Worm (Caenorhabditis elegans) whole organism, L1 larva: ENCODE data around the gene C07A12.7.
A peak's percentile ranks its signal among the peaks of the same experiment; 100 is the strongest.

Experiments used
- C04F5.9 ChIP-seq: sonication (generic microtip); optimal IDR thresholded peaks from 2 replicates; lab custom pipeline; 2016; ENCODE audit warnings: missing genetic modification characterization, missing compliant biosample characterization
- Y116A8C.19 ChIP-seq: sonication (generic microtip); optimal IDR thresholded peaks from 2 replicates; lab custom pipeline; 2016; ENCODE audit warnings: missing compliant biosample characterization, missing genetic modification characterization, borderline replicate concordance
- aha-1 ChIP-seq: fragments of 150-350 bp; optimal IDR thresholded peaks from 2 replicates; lab custom pipeline; 2014; ENCODE audit warnings: missing biosample characterization, missing genetic modification characterization
- alr-1 ChIP-seq: fragments of 200-800 bp; sonication (Bioruptor generic); optimal IDR thresholded peaks from 2 replicates; lab custom pipeline; 2018; ENCODE audit warnings: borderline replicate concordance, mild to moderate bottlenecking, missing genetic modification characterization, missing compliant biosample characterization
- blmp-1 ChIP-seq: fragments of 150-350 bp; optimal IDR thresholded peaks from 2 replicates; lab custom pipeline; 2014; ENCODE audit warnings: missing biosample characterization, missing genetic modification characterization
- ceh-63 ChIP-seq: fragments of 200-800 bp; sonication (Bioruptor generic); optimal IDR thresholded peaks from 2 replicates; lab custom pipeline; 2018; ENCODE audit warnings: mild to moderate bottlenecking, missing genetic modification characterization, missing compliant biosample characterization
- efl-1 ChIP-seq, 4 experiments: fragments of 150-350 bp; optimal IDR thresholded peaks in 3 of 4; peaks in 1 of 4; 1 replicate in 1 of 4; 2 replicates in 3 of 4; lab custom pipeline; 2014; ENCODE audit warnings: missing biosample characterization in 2 of 4, missing genetic modification characterization in 2 of 4, missing genetic modification reagents in 2 of 4
- efl-3 ChIP-seq: fragments of 200-800 bp; sonication (Bioruptor generic); optimal IDR thresholded peaks from 2 replicates; lab custom pipeline; 2018; ENCODE audit warnings: mild to moderate bottlenecking, missing genetic modification characterization, missing compliant biosample characterization
- elt-2 ChIP-seq: sonication (generic microtip); optimal IDR thresholded peaks from 2 replicates; lab custom pipeline; 2016; ENCODE audit warnings: missing genetic modification characterization, mild to moderate bottlenecking, inconsistent platforms, missing compliant biosample characterization, missing genetic modification reagents
- elt-3 ChIP-seq, 6 experiments: fragments of 150-350 bp in 1 of 6; sonication (generic microtip); optimal IDR thresholded peaks; 2 replicates each; lab custom pipeline; 2017 to 2018; ENCODE audit warnings: missing biosample characterization in 6 of 6, missing genetic modification characterization in 6 of 6, inconsistent platforms in 1 of 6
- fkh-8 ChIP-seq: sonication (generic microtip); optimal IDR thresholded peaks from 2 replicates; lab custom pipeline; 2016; ENCODE audit warnings: mild to moderate bottlenecking, missing genetic modification characterization, missing compliant biosample characterization
- hlh-17 ChIP-seq: fragments of 200-800 bp; sonication (Bioruptor generic); optimal IDR thresholded peaks from 2 replicates; lab custom pipeline; 2018; ENCODE audit warnings: missing genetic modification characterization, mild to moderate bottlenecking, missing compliant biosample characterization, moderate library complexity, borderline replicate concordance
- hpl-2 ChIP-seq: fragments of 150-350 bp; optimal IDR thresholded peaks from 2 replicates; lab custom pipeline; 2014; ENCODE audit warnings: missing biosample characterization, missing genetic modification reagents, missing genetic modification characterization
- irx-1 ChIP-seq: sonication (generic microtip); optimal IDR thresholded peaks from 2 replicates; lab custom pipeline; 2016; ENCODE audit warnings: missing genetic modification characterization, missing compliant biosample characterization
- isw-1 ChIP-seq: fragments of 200-800 bp; sonication (Bioruptor generic); IDR thresholded peaks from 2 replicates; pipeline ENCODE4 v1.3.6; 2022; ENCODE audit warnings: missing genetic modification characterization, missing compliant biosample characterization
- jun-1 ChIP-seq: fragments of 150-350 bp; optimal IDR thresholded peaks from 2 replicates; lab custom pipeline; 2014; ENCODE audit warnings: missing biosample characterization, missing genetic modification reagents, missing genetic modification characterization
- lin-13 ChIP-seq: fragments of 150-350 bp; optimal IDR thresholded peaks from 2 replicates; lab custom pipeline; 2014; ENCODE audit warnings: missing biosample characterization, missing genetic modification reagents, missing genetic modification characterization
- lin-14 ChIP-seq: fragments of 200-800 bp; sonication (Bioruptor generic); optimal IDR thresholded peaks from 2 replicates; lab custom pipeline; 2018; ENCODE audit warnings: mild to moderate bottlenecking, missing genetic modification characterization, moderate library complexity, missing compliant biosample characterization
- lin-15B ChIP-seq: fragments of 150-350 bp; sonication (generic microtip); optimal IDR thresholded peaks from 3 replicates; lab custom pipeline; 2014; ENCODE audit warnings: missing biosample characterization, missing genetic modification characterization
- lin-35 ChIP-seq, 2 experiments: fragments of 150-350 bp; optimal IDR thresholded peaks; 2 replicates each; lab custom pipeline; 2014; ENCODE audit warnings: missing biosample characterization in 2 of 2, missing genetic modification characterization in 2 of 2, missing genetic modification reagents in 2 of 2
- lir-3 ChIP-seq: sonication (generic microtip); optimal IDR thresholded peaks from 2 replicates; lab custom pipeline; 2016; ENCODE audit warnings: mild to moderate bottlenecking, missing genetic modification characterization, moderate library complexity, missing compliant biosample characterization; ENCODE audit not compliant: poor library complexity
- mab-9 ChIP-seq: fragments of 200-800 bp; sonication (Bioruptor generic); IDR thresholded peaks from 2 replicates; pipeline ENCODE4 v1.3.6; 2022; ENCODE audit warnings: missing genetic modification reagents, missing genetic modification characterization, missing compliant biosample characterization
- mef-2 ChIP-seq: fragments of 150-350 bp; optimal IDR thresholded peaks from 2 replicates; lab custom pipeline; 2014; ENCODE audit warnings: missing biosample characterization, missing genetic modification characterization
- mep-1 ChIP-seq: fragments of 150-350 bp; optimal IDR thresholded peaks from 2 replicates; lab custom pipeline; 2014; ENCODE audit warnings: missing biosample characterization, missing genetic modification characterization
- nhr-20 ChIP-seq: sonication (generic microtip); optimal IDR thresholded peaks from 2 replicates; lab custom pipeline; 2016; ENCODE audit warnings: mild to moderate bottlenecking, missing genetic modification characterization, missing compliant biosample characterization
- nhr-237 ChIP-seq: fragments of 150-350 bp; optimal IDR thresholded peaks from 2 replicates; lab custom pipeline; 2014; ENCODE audit warnings: missing biosample characterization, missing genetic modification characterization
- nhr-28 ChIP-seq: fragments of 150-350 bp; optimal IDR thresholded peaks from 2 replicates; lab custom pipeline; 2014; ENCODE audit warnings: missing biosample characterization, missing genetic modification characterization
- nhr-76 ChIP-seq: sonication (generic microtip); optimal IDR thresholded peaks from 2 replicates; lab custom pipeline; 2017; ENCODE audit warnings: missing biosample characterization, missing genetic modification characterization
- nhr-84 ChIP-seq: sonication (generic microtip); optimal IDR thresholded peaks from 2 replicates; lab custom pipeline; 2017; ENCODE audit warnings: missing biosample characterization, missing genetic modification characterization
- nhr-85 ChIP-seq: sonication (generic microtip); peaks from one replicate; lab custom pipeline; 2016; ENCODE audit warnings: missing genetic modification characterization, inconsistent platforms, missing compliant biosample characterization
- nhr-90 ChIP-seq: sonication (generic microtip); optimal IDR thresholded peaks from 2 replicates; lab custom pipeline; 2016; ENCODE audit warnings: mild to moderate bottlenecking, missing genetic modification characterization, missing compliant biosample characterization; ENCODE audit not compliant: poor library complexity
- pag-3 ChIP-seq: sonication (generic microtip); optimal IDR thresholded peaks from 2 replicates; lab custom pipeline; 2017; ENCODE audit warnings: missing genetic modification characterization, mild to moderate bottlenecking, missing compliant biosample characterization, antibody characterized with exemption, borderline replicate concordance; ENCODE audit not compliant: insufficient read depth
- rnt-1 ChIP-seq: sonication (generic microtip); optimal IDR thresholded peaks from 2 replicates; lab custom pipeline; 2016; ENCODE audit warnings: mild to moderate bottlenecking, missing genetic modification characterization, moderate library complexity, missing compliant biosample characterization
- snpc-4 ChIP-seq: fragments of 150-350 bp; optimal IDR thresholded peaks from 2 replicates; lab custom pipeline; 2014; ENCODE audit warnings: missing biosample characterization, missing genetic modification characterization
- snu-23 ChIP-seq: sonication (generic microtip); optimal IDR thresholded peaks from 2 replicates; lab custom pipeline; 2016; ENCODE audit warnings: missing genetic modification characterization, missing compliant biosample characterization
- sptf-1 ChIP-seq: fragments of 150-350 bp; optimal IDR thresholded peaks from 2 replicates; lab custom pipeline; 2014; ENCODE audit warnings: missing biosample characterization, missing genetic modification characterization
- swsn-7 ChIP-seq: sonication (generic microtip); optimal IDR thresholded peaks from 2 replicates; lab custom pipeline; 2016; ENCODE audit warnings: missing genetic modification characterization, missing compliant biosample characterization
- tlp-1 ChIP-seq: fragments of 150-350 bp; optimal IDR thresholded peaks from 2 replicates; lab custom pipeline; 2014; ENCODE audit warnings: missing biosample characterization, missing genetic modification characterization
- unc-130 ChIP-seq: fragments of 150-350 bp; optimal IDR thresholded peaks from 2 replicates; lab custom pipeline; 2017; ENCODE audit warnings: missing biosample characterization, missing genetic modification characterization, inconsistent platforms
- unc-62 ChIP-seq: fragments of 150-350 bp; optimal IDR thresholded peaks from 2 replicates; lab custom pipeline; 2014; ENCODE audit warnings: missing biosample characterization, missing genetic modification reagents, missing genetic modification characterization
- unc-86 ChIP-seq: sonication (generic microtip); optimal IDR thresholded peaks from 2 replicates; lab custom pipeline; 2016; ENCODE audit warnings: missing genetic modification characterization, missing compliant biosample characterization
- unc-98 ChIP-seq: fragments of 200-800 bp; sonication (Bioruptor generic); IDR thresholded peaks from 2 replicates; pipeline ENCODE4 v1.3.6; 2022; ENCODE audit warnings: missing genetic modification characterization, missing compliant biosample characterization
- xbp-1 ChIP-seq: sonication (generic microtip); optimal IDR thresholded peaks from 2 replicates; lab custom pipeline; 2016; ENCODE audit warnings: missing genetic modification characterization, missing compliant biosample characterization
- zag-1 ChIP-seq: fragments of 150-350 bp; optimal IDR thresholded peaks from 2 replicates; lab custom pipeline; 2014; ENCODE audit warnings: missing biosample characterization, missing genetic modification characterization
- zip-4 ChIP-seq: fragments of 200-800 bp; sonication (Bioruptor generic); optimal IDR thresholded peaks from 2 replicates; lab custom pipeline; 2018; ENCODE audit warnings: mild to moderate bottlenecking, missing genetic modification characterization, moderate library complexity, missing compliant biosample characterization
- ztf-11 ChIP-seq, 2 experiments: sonication (generic microtip); optimal IDR thresholded peaks; 2 replicates each; lab custom pipeline; 2016 to 2017; ENCODE audit warnings: missing genetic modification characterization in 2 of 2, missing biosample characterization in 1 of 2, missing compliant biosample characterization in 1 of 2
- ztf-4 ChIP-seq: fragments of 150-350 bp; optimal IDR thresholded peaks from 2 replicates; lab custom pipeline; 2014; ENCODE audit warnings: missing biosample characterization, missing genetic modification characterization

Gene C07A12.7

DNA sequence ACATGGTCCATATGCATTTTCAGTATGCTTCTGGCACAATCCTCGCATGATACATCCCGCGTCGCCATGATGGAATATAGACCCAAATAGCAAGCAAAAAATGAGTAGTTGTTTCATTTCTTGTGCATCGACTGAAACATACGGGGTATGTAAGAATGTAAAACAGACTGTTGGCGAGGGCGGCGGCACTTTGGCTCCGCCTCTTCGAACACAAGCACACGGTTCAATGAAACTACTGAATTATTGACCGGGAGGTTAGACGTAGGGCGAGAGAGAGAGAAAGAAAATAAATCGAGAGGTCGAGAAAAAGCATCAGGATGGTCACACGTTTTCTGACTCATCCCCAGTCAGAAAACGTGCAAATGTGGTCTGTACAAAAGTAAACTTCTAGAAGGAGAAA, 42.0 kb downstream of the C07A12.7 start:
- TF ChIP-seq lin-35 (GFP tag; optimal IDR thresholded peaks at IDR 0.05; lab: Kevin White, UChicago) = peak in 1 of 2 experiments; percentile 8
- no peak for TF ChIP-seq mep-1 (tag; lab: Kevin White, UChicago)
- TF ChIP-seq, all 84 proteins: peak for 1

ce11 chrX:4478503-4478902, 43.4 kb downstream of the C07A12.7 start:
- peak; percentile 65 for TF ChIP-seq elt-2
- no peak for TF ChIP-seq ztf-4 (tag; lab: Kevin White, UChicago)
- peak in 1 of 2 experiments; percentile 21 for TF ChIP-seq lin-35 (GFP tag; optimal IDR thresholded peaks at IDR 0.05; lab: Kevin White, UChicago)

ce11 chrX:4469297-4469816, 52.6 kb downstream of the C07A12.7 start, which contains the start of gene asb-2:
Gene asb-2 (plus strand): TSS chrX:4469766.
- TF ChIP-seq swsn-7 (tag; lab: Kevin White, UChicago) (peak; percentile 89), irx-1 (tag; lab: Kevin White, UChicago) (peak; percentile 59), hlh-17 (GFP tag; lab: Kevin White, UChicago) (no peak), Y116A8C.19 (tag; lab: Kevin White, UChicago) (no peak), efl-3 (GFP tag; lab: Kevin White, UChicago) (no peak), nhr-28 (tag; lab: Kevin White, UChicago) (no peak), blmp-1 (tag; lab: Kevin White, UChicago) (no peak), unc-62 (GFP tag; lab: Kevin White, UChicago) (no peak), hpl-2 (GFP tag; lab: Kevin White, UChicago) (peak; percentile 45), ztf-11 (tag; optimal IDR thresholded peaks at IDR 0.05; lab: Kevin White, UChicago) (no peak), aha-1 (no peak), lin-15B (tag; lab: Kevin White, UChicago) (peak; percentile 87), lin-35 (GFP tag; optimal IDR thresholded peaks at IDR 0.05; lab: Kevin White, UChicago) (peak; percentile 79 to 92), snpc-4 (tag; lab: Kevin White, UChicago) (peak; percentile 71), nhr-237 (tag; lab: Kevin White, UChicago) (peak; percentile 48), jun-1 (tag; lab: Kevin White, UChicago) (peak; percentile 79), nhr-85 (tag; lab: Kevin White, UChicago) (peak; percentile 92), nhr-84 (tag; lab: Kevin White, UChicago) (no peak), lin-13 (GFP tag; lab: Kevin White, UChicago) (peak; percentile 90), unc-98 (GFP tag; lab: Robert Waterston, UW) (no peak), ztf-4 (tag; lab: Kevin White, UChicago) (peak; percentile 64), C04F5.9 (tag; lab: Kevin White, UChicago) (peak; percentile 64), sptf-1 (tag; lab: Kevin White, UChicago) (no peak), efl-1 (optimal IDR thresholded peaks at IDR 0.05; lab: Kevin White, UChicago) (peak; percentile 79 to 90), efl-1 (GFP tag; optimal IDR thresholded peaks at IDR 0.05 in 1 of 2; lab: Kevin White, UChicago) (peak; percentile 71 to 93), unc-86 (tag; lab: Kevin White, UChicago) (peak; percentile 66), fkh-8 (tag; lab: Kevin White, UChicago) (peak; percentile 80), tlp-1 (no peak), nhr-20 (tag; lab: Kevin White, UChicago) (peak; percentile 92), pag-3 (tag; lab: Kevin White, UChicago) (no peak), lir-3 (peak; percentile 64), nhr-90 (tag; lab: Kevin White, UChicago) (peak; percentile 86), nhr-76 (no peak), mab-9 (GFP tag; lab: Robert Waterston, UW) (no peak), mef-2 (tag; lab: Kevin White, UChicago) (peak; percentile 50), isw-1 (GFP tag; lab: Robert Waterston, UW) (peak; percentile 55), lin-14 (GFP tag; lab: Kevin White, UChicago) (peak; percentile 93), alr-1 (tag; lab: Kevin White, UChicago) (no peak), zip-4 (GFP tag; lab: Kevin White, UChicago) (no peak), xbp-1 (tag; lab: Kevin White, UChicago) (peak; percentile 97), rnt-1 (peak; percentile 91), snu-23 (peak; percentile 94), elt-3 (tag; optimal IDR thresholded peaks at IDR 0.05; lab: Kevin White, UChicago) (peak in 5 of 6 experiments; percentile 43 to 87 (median 61)), elt-2 (peak; percentile 32), zag-1 (no peak), ceh-63 (GFP tag; lab: Kevin White, UChicago) (no peak), unc-130 (tag; lab: Kevin White, UChicago) (peak; percentile 88)
